Worm (Caenorhabditis elegans) whole organism, early embryonic: Measurements from ENCODE around the gene nas-13.

Experiments
- B0310.2 ChIP-seq: sonication (generic microtip); optimal IDR thresholded peaks from 2 replicates; lab custom pipeline; 2016; ENCODE audit warnings: mild to moderate bottlenecking, missing genetic modification characterization, missing compliant biosample characterization
- F13C5.2 ChIP-seq: sonication (generic microtip); optimal IDR thresholded peaks from 2 replicates; lab custom pipeline; 2017; ENCODE audit warnings: mild to moderate bottlenecking, missing genetic modification characterization, inconsistent platforms, missing compliant biosample characterization
- aly-1 ChIP-seq: sonication (generic microtip); optimal IDR thresholded peaks from 2 replicates; lab custom pipeline; 2016; ENCODE audit warnings: missing genetic modification characterization, missing compliant biosample characterization
- ama-1 ChIP-seq: fragments of 150-350 bp; optimal IDR thresholded peaks from 2 replicates; lab custom pipeline; 2014
- ceh-13 ChIP-seq: fragments of 200-800 bp; sonication (Bioruptor generic); optimal IDR thresholded peaks from 2 replicates; lab custom pipeline; 2018; ENCODE audit warnings: mild to moderate bottlenecking, missing genetic modification characterization, missing compliant biosample characterization
- ceh-36 ChIP-seq: sonication (generic microtip); optimal IDR thresholded peaks from 2 replicates; lab custom pipeline; 2016; ENCODE audit warnings: missing genetic modification characterization, inconsistent platforms, missing compliant biosample characterization
- ets-7 ChIP-seq: sonication (generic microtip); optimal IDR thresholded peaks from 2 replicates; lab custom pipeline; 2016; ENCODE audit warnings: missing genotype, missing genetic modification characterization, missing compliant biosample characterization
- flt-1 ChIP-seq: fragments of 200-800 bp; sonication (Bioruptor generic); IDR thresholded peaks from 2 replicates; pipeline ENCODE4 v1.3.6; 2022; ENCODE audit warnings: missing genetic modification characterization, missing compliant biosample characterization
- hmbx-1 ChIP-seq: sonication (generic microtip); optimal IDR thresholded peaks from 2 replicates; lab custom pipeline; 2016; ENCODE audit warnings: mild to moderate bottlenecking, missing genetic modification characterization, missing compliant biosample characterization
- hmg-4 ChIP-seq: fragments of 200-800 bp; sonication (Bioruptor generic); optimal IDR thresholded peaks from 2 replicates; lab custom pipeline; 2018; ENCODE audit warnings: mild to moderate bottlenecking, missing genetic modification characterization, missing compliant biosample characterization
- hnd-1 ChIP-seq: sonication (generic microtip); optimal IDR thresholded peaks from 2 replicates; lab custom pipeline; 2016; ENCODE audit warnings: missing genetic modification characterization, missing compliant biosample characterization
- pes-1 ChIP-seq: fragments of 200-800 bp; sonication (Bioruptor generic); IDR thresholded peaks from 2 replicates; pipeline ENCODE4 v1.3.6; 2022; ENCODE audit warnings: missing genetic modification reagents, missing genetic modification characterization, missing compliant biosample characterization
- scrt-1 ChIP-seq: fragments of 200-800 bp; sonication (Bioruptor generic); IDR thresholded peaks from 2 replicates; pipeline ENCODE4 v1.3.6; 2022; ENCODE audit warnings: missing genetic modification characterization, missing compliant biosample characterization
- sea-1 ChIP-seq: fragments of 200-800 bp; sonication (Bioruptor generic); conservative IDR thresholded peaks from 2 replicates; pipeline ENCODE4 v1.3.6; 2022; ENCODE audit warnings: missing genetic modification characterization, missing compliant biosample characterization
- tbx-11 ChIP-seq: fragments of 200-800 bp; sonication (Bioruptor generic); IDR thresholded peaks from 2 replicates; pipeline ENCODE4 v1.3.6; 2022; ENCODE audit warnings: missing genetic modification characterization, missing compliant biosample characterization
- tbx-37 ChIP-seq: fragments of 200-800 bp; sonication (Bioruptor generic); conservative IDR thresholded peaks from 2 replicates; pipeline ENCODE4 v1.3.6; 2022; ENCODE audit warnings: missing genetic modification reagents, missing genetic modification characterization, missing compliant biosample characterization
- tra-4 ChIP-seq: sonication (generic microtip); optimal IDR thresholded peaks from 2 replicates; lab custom pipeline; 2017; ENCODE audit warnings: missing genetic modification characterization, missing compliant biosample characterization

The nas-13 gene

DNA sequence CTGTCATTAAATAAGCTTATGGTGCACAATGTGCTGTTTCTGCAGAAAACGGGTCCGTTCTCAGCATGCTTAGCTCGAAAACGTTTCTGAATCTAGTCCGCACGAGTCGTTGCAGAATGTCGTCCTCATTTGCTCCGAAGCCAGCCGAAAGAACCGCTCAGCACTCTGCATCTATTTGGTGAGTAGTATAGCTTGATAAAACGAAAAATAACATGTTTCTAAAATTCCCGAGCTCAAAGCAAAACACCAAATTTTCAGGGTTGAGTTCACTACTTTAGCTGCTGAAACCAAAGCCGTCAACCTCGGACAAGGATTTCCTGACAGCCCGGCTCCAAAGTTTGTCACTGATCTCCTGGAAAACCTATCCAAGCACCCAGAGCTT is 13.6 kb upstream of the nas-13 start, which contains the start of gene nkat-3:
Gene nkat-3 (plus strand): TSS at position 46 of the 382 bp plus-strand sequence.
- TF ChIP-seq tbx-11 (GFP tag; lab: Robert Waterston, UW) (no peak), hnd-1 (tag; lab: Kevin White, UChicago) (no peak), aly-1 (tag; lab: Kevin White, UChicago) (no peak), F13C5.2 (tag; lab: Kevin White, UChicago) (no peak), hmbx-1 (tag; lab: Kevin White, UChicago) (no peak), pes-1 (no peak), ceh-13 (GFP tag; lab: Kevin White, UChicago) (no peak), tra-4 (tag; lab: Kevin White, UChicago) (no peak), scrt-1 (GFP tag; lab: Robert Waterston, UW) (no peak), ama-1 (lab: Kevin White, UChicago) (no peak), ceh-36 (no peak), B0310.2 (tag; lab: Kevin White, UChicago) (no peak), flt-1 (GFP tag; lab: Robert Waterston, UW) (no peak), hmg-4 (GFP tag; lab: Kevin White, UChicago) (no peak), tbx-37 (GFP tag; lab: Robert Waterston, UW) (no peak), ets-7 (tag; lab: Kevin White, UChicago) (no peak), sea-1 (no peak)

DNA sequence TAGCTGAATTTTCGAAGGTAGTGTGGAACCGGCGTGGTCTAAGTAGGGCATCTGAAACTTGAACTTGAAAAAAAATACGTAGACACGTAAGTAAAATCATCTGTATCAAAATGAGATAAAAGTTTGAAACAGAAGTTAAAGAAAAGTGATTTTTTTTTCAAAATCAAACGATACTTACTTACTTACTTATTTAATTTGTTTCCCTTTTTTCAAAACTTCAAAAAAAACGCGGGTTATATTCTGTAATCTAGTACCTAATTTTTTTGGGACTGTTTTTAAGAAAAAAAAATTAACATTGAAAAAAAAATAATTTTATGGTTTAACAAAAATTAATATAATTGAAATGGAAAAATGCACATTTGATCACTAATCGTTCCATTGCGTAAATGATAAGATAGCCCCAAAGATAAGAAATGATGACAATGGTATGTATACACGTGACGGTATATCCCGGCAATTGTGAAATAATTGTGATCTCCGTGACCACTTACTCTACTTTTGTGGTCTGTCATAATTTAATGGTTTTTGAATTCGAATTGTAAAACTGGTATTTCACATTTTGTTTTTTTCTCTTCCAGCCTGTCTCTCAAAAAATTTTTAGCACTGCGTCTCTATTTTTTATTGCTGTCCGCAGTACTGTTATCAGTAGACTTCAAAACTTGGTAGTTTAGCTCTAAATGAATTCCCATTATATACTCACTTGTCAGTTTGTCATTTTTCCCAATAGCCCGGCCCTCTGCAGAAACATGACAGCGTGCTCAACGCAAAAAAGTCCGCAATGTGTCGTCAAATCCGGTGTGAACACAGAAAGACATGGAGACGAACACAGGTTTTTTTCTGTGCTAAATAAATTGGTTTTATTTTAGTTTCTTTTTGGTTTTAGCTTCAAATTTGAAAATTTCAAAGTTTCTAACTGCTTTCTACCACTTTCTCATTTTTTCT is 13.0 kb upstream of the nas-13 start, which contains the start of gene mocs-1:
Gene mocs-1 (minus strand): TSS at position 51 of the 942 bp plus-strand sequence.
- TF ChIP-seq tbx-11 (GFP tag; lab: Robert Waterston, UW) (no peak), tra-4 (tag; lab: Kevin White, UChicago) (no peak), flt-1 (GFP tag; lab: Robert Waterston, UW) (no peak), ama-1 (lab: Kevin White, UChicago) (no peak), aly-1 (tag; lab: Kevin White, UChicago) (no peak)

DNA sequence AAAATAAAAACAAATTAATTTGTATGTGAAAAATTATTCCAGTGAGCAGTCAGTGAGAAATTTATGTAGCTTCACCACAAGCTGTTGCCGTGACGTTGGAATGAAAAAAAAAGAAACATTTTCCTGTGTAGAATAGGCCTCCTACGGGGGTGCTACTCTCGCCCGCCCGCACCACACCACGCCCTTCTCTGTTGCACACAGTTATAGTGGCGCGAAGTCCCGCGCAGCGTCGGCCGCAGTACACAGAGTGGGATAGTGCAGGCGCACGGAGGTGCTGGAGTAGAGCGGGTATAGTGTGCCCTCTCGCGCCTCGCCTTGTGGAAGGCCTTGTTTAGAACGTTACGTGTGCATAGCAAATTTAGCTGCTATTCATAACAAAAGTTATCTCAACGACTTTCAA is 10.7 kb upstream of the nas-13 start:
- no peak for TF ChIP-seq ama-1 (lab: Kevin White, UChicago)
- TF ChIP-seq F13C5.2 (tag; lab: Kevin White, UChicago): no peak
- no peak for TF ChIP-seq scrt-1 (GFP tag; lab: Robert Waterston, UW)

DNA sequence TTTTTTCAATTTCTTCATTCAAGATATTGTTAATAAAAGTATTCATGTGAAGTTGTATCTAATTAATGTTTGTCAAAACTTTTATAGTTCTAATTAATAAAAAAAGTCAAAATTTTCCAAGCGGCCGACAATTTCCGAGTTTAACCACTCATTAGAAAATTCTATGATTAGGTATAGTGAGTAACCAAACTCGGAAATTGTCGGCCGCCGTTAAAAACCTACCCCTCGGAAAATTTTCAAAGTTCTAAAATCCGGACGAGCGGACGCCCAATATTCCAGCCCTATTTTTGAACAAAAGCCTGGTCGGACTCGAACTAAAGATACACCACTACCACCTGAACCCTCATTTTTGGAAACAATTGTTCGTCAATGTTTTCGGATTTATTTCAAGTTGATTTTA is 6.9 kb upstream of the nas-13 start:
- TF ChIP-seq ets-7 (tag; lab: Kevin White, UChicago): no peak
- TF ChIP-seq ceh-13 (GFP tag; lab: Kevin White, UChicago): no peak
- no peak for TF ChIP-seq ama-1 (lab: Kevin White, UChicago)
- TF ChIP-seq tbx-37 (GFP tag; lab: Robert Waterston, UW): no peak
- TF ChIP-seq pes-1: no peak
- no peak for TF ChIP-seq sea-1
- no peak for TF ChIP-seq B0310.2 (tag; lab: Kevin White, UChicago)
- TF ChIP-seq flt-1 (GFP tag; lab: Robert Waterston, UW): no peak

DNA sequence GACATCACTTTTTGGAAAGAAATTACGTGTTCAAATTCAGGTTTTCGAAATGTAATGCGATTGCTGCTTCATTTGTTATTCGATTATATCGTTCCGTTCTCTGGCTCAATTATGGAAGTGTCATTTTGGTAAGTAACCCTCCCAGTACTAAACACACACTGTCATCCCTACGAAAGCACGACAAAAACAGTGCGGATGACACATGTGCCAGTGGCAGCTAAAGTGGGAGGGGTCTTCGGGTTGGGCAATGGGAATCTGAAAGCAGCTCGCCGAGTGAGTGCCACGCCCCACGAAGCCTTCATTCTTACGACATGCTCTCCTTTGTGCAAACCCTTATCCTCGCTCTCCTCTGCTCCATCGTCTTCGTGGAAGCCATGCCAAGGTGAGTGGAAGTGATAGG is 5.4 kb upstream of the nas-13 start, which contains the start of gene flp-32:
Gene flp-32 (plus strand): TSS at position 301 of the 400 bp plus-strand sequence.
- TF ChIP-seq hnd-1 (tag; lab: Kevin White, UChicago) (no peak), scrt-1 (GFP tag; lab: Robert Waterston, UW) (no peak), tbx-37 (GFP tag; lab: Robert Waterston, UW) (no peak), ceh-36 (no peak), ets-7 (tag; lab: Kevin White, UChicago) (no peak), tbx-11 (GFP tag; lab: Robert Waterston, UW) (no peak), tra-4 (tag; lab: Kevin White, UChicago) (no peak), hmbx-1 (tag; lab: Kevin White, UChicago) (no peak), sea-1 (no peak), F13C5.2 (tag; lab: Kevin White, UChicago) (no peak), hmg-4 (GFP tag; lab: Kevin White, UChicago) (no peak), aly-1 (tag; lab: Kevin White, UChicago) (no peak), ceh-13 (GFP tag; lab: Kevin White, UChicago) (no peak)

DNA sequence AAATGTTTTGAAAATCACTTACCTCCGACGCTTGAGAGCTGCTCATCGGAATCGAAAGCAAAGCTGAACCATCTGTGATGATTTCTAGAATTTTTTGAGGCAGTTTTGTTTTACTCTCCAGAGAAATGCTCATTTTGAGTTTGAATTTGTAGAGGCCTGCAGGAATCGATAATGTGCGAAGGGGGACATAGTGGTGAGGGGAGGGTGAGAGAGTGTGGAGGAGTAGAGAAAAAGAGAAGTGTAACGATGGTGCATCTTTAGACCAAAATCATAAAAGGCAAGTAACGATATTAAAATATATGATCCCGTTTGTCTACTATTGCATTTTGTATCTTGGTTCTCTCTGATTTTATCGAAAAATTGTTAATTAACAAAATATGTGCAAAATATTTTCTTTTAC is 2.9 kb upstream of the nas-13 start, which contains the start of gene blos-8:
Gene blos-8 (minus strand): TSS at position 216 of the 400 bp plus-strand sequence.
- TF ChIP-seq tra-4 (tag; lab: Kevin White, UChicago) (no peak), scrt-1 (GFP tag; lab: Robert Waterston, UW) (no peak), hmbx-1 (tag; lab: Kevin White, UChicago) (no peak), flt-1 (GFP tag; lab: Robert Waterston, UW) (no peak), hnd-1 (tag; lab: Kevin White, UChicago) (no peak), tbx-37 (GFP tag; lab: Robert Waterston, UW) (no peak), ceh-36 (no peak)

DNA sequence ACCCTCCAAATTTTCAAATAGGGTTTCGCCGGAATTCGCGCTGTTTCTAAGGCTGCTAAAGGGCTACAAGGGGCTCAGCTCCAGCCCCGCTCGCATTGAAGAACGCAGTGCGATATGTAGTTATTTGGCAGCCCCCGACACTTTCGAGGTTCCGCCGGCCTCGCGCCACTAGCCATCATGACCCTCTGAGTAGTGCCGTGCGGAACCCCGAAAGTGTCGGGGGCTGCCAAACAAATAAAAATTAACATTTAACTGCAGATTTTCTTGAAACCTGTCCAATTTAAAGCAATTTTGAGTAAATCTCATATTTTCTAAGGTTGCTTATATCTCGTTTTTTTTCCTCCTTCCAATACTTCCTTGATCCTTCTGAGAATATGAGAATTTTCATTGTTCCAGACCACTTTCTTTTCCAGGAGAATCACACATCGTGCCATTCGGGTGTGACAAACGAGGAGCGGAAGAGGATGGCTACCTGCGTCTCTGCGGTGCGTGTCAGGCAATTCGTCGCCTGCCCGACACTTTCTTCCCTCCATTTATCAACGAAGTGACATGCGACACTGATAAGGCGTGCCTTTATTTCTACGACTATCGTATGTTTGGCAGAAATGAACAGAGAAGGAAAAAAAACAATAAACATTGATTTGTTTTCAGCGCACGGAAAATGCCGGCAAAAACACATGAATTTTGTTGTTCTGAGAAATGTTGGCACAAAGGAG is 4.2 kb downstream of the nas-13 start:
- TF ChIP-seq B0310.2 (tag; lab: Kevin White, UChicago) (no peak), hmg-4 (GFP tag; lab: Kevin White, UChicago) (no peak), ama-1 (lab: Kevin White, UChicago) (no peak), sea-1 (no peak), tbx-37 (GFP tag; lab: Robert Waterston, UW) (no peak), tra-4 (tag; lab: Kevin White, UChicago) (no peak), ceh-36 (no peak), pes-1 (no peak), F13C5.2 (tag; lab: Kevin White, UChicago) (no peak), ets-7 (tag; lab: Kevin White, UChicago) (no peak)
